Worm (Caenorhabditis elegans) whole organism, L2 larva: ENCODE results near the gene attf-5.

ENCODE experiments used
- R02D3.7 ChIP-seq: fragments of 150-350 bp; optimal IDR thresholded peaks from 2 replicates; lab custom pipeline; 2014; ENCODE audit warnings: missing biosample characterization, missing genetic modification characterization
- ZK546.5 ChIP-seq: sonication (generic microtip); optimal IDR thresholded peaks from 2 replicates; lab custom pipeline; 2017; ENCODE audit warnings: missing biosample characterization, missing genetic modification characterization
- alr-1 ChIP-seq: fragments of 150-350 bp; optimal IDR thresholded peaks from 2 replicates; lab custom pipeline; 2014; ENCODE audit warnings: missing biosample characterization, missing genetic modification characterization
- aly-2 ChIP-seq: fragments of 150-350 bp; optimal IDR thresholded peaks from 2 replicates; lab custom pipeline; 2014; ENCODE audit warnings: missing biosample characterization, missing genetic modification characterization
- ama-1 ChIP-seq: fragments of 150-350 bp; optimal IDR thresholded peaks from 2 replicates; lab custom pipeline; 2018; ENCODE audit warnings: inconsistent platforms
- dmd-4 ChIP-seq: sonication (generic microtip); optimal IDR thresholded peaks from 2 replicates; lab custom pipeline; 2017; ENCODE audit warnings: missing biosample characterization, missing genetic modification characterization
- fos-1 ChIP-seq: fragments of 150-350 bp; optimal IDR thresholded peaks from 2 replicates; lab custom pipeline; 2014; ENCODE audit warnings: missing biosample characterization, missing genetic modification characterization
- sem-4 ChIP-seq: fragments of 150-350 bp; optimal IDR thresholded peaks from 2 replicates; lab custom pipeline; 2014; ENCODE audit warnings: missing biosample characterization, missing genetic modification reagents, missing genetic modification characterization
- snpc-4 ChIP-seq: fragments of 150-350 bp; optimal IDR thresholded peaks from 2 replicates; lab custom pipeline; 2014; ENCODE audit warnings: missing biosample characterization, missing genetic modification characterization
- unc-39 ChIP-seq: fragments of 150-350 bp; optimal IDR thresholded peaks from 2 replicates; lab custom pipeline; 2014; ENCODE audit warnings: missing biosample characterization, missing genetic modification characterization
- ztf-11 ChIP-seq: sonication (generic microtip); optimal IDR thresholded peaks from 2 replicates; lab custom pipeline; 2017; ENCODE audit warnings: missing biosample characterization, missing genetic modification characterization

ce11 chrX:763452-763851 lies 24.7 kb upstream of the attf-5 start, which contains the start of gene dyf-11:
- TF ChIP-seq snpc-4 (tag; lab: Kevin White, UChicago) = no peak
- TF ChIP-seq ama-1 (lab: Kevin White, UChicago) = no peak
- no peak for TF ChIP-seq dmd-4 (tag; lab: Kevin White, UChicago)
- no peak for TF ChIP-seq ZK546.5 (tag; lab: Kevin White, UChicago)
- TF ChIP-seq sem-4 (tag; lab: Kevin White, UChicago) = no peak
- TF ChIP-seq alr-1 (tag; lab: Kevin White, UChicago) = no peak
- TF ChIP-seq unc-39 (tag; lab: Kevin White, UChicago) = no peak
- no peak for TF ChIP-seq R02D3.7
- TF ChIP-seq ztf-11 (tag; lab: Kevin White, UChicago) = no peak
- no peak for TF ChIP-seq aly-2 (tag; lab: Kevin White, UChicago)
- no peak for TF ChIP-seq fos-1
